Fruit fly (Drosophila melanogaster): ENCODE data around the gene CG6999.
A peak's percentile ranks its signal among the peaks of the same experiment; 100 is the strongest.
"Not testable (repeated sequence)": the region's sequence is repeated elsewhere in the genome, so short reads cannot be mapped to it uniquely, and the experiment has no call there.

The CG6999 gene

dm6 chrX:9064029-9064428 is 24.1 kb upstream of the CG6999 start:
- TF ChIP-seq noc (tag; optimal IDR thresholded peaks at IDR 0.05), result no peak

dm6 chrX:9066802-9067489 is 21.2 kb upstream of the CG6999 start:
- peak; percentile 33 for TF ChIP-seq noc (tag; optimal IDR thresholded peaks at IDR 0.05)

dm6 chrX:9067754-9068477 is 20.3 kb upstream of the CG6999 start, which contains the start of gene CG15365:
CG15365 (minus strand) TSS chrX:9067983.
- no peak for TF ChIP-seq noc (tag; optimal IDR thresholded peaks at IDR 0.05)

dm6 chrX:9068822-9069221 is 19.3 kb upstream of the CG6999 start:
- TF ChIP-seq noc (tag; optimal IDR thresholded peaks at IDR 0.05), result no peak

dm6 chrX:9071308-9071707 is 16.9 kb upstream of the CG6999 start, which contains the start of gene CG10970:
CG10970 (minus strand) TSS chrX:9071408.
- TF ChIP-seq noc (tag; optimal IDR thresholded peaks at IDR 0.05), result no peak

dm6 chrX:9074040-9074439 is 14.1 kb upstream of the CG6999 start:
- TF ChIP-seq noc (tag; optimal IDR thresholded peaks at IDR 0.05), result peak; percentile 28

dm6 chrX:9075641-9076324 is 12.4 kb upstream of the CG6999 start:
- TF ChIP-seq noc (tag; optimal IDR thresholded peaks at IDR 0.05), result no peak

dm6 chrX:9077558-9077957 is 10.6 kb upstream of the CG6999 start:
- TF ChIP-seq noc (tag; optimal IDR thresholded peaks at IDR 0.05), result no peak

- no peak for TF ChIP-seq noc (tag; optimal IDR thresholded peaks at IDR 0.05)
Measured at dm6 chrX:9078263-9078662, 9.9 kb upstream of the CG6999 start, which contains the start of gene CG44325. CG44325 (minus strand) TSS chrX:9078499.

dm6 chrX:9080962-9081361 is 7.2 kb upstream of the CG6999 start, which contains the start of the genes CG7246 and HP1b:
CG7246 (minus strand) TSS chrX:9081057.
HP1b (plus strand) TSS chrX:9081063.
- peak; percentile 66 for TF ChIP-seq noc (tag; optimal IDR thresholded peaks at IDR 0.05)

- TF ChIP-seq noc (tag; optimal IDR thresholded peaks at IDR 0.05), result peak; percentile 32
Measured at dm6 chrX:9082600-9082999, 5.6 kb upstream of the CG6999 start, which contains the start of gene APC4. APC4 (plus strand) TSS chrX:9082931.

- no peak for TF ChIP-seq noc (tag; optimal IDR thresholded peaks at IDR 0.05)
Measured at dm6 chrX:9085726-9086125, 2.4 kb upstream of the CG6999 start, which contains the start of gene CG32708. CG32708 (plus strand) TSS chrX:9085932.

- not testable (repeated sequence) for TF ChIP-seq noc (tag; optimal IDR thresholded peaks at IDR 0.05)
Measured at dm6 chrX:9086702-9087179, 1.4 kb upstream of the CG6999 start, which contains the start of gene CG32706. CG32706 (plus strand) TSS chrX:9087129.

dm6 chrX:9089254-9090056 is 1.3 kb downstream of the CG6999 start, which contains the start of gene CCT2:
CCT2 (plus strand) TSS chrX:9089513.
- TF ChIP-seq noc (tag; optimal IDR thresholded peaks at IDR 0.05), result no peak

- TF ChIP-seq noc (tag; optimal IDR thresholded peaks at IDR 0.05), result no peak
Measured at dm6 chrX:9090057-9090358, 1.8 kb downstream of the CG6999 start.

Measured in whole organism, larva.